Worm (Caenorhabditis elegans): Measurements from ENCODE around the gene C45B11.8.

ce11 chrV:11007651-11008050 lies 32.9 kb upstream of the C45B11.8 start:
- TF ChIP-seq T22C8.4 (GFP tag; IDR thresholded peaks at IDR 0.05) (no peak), ztf-23 (GFP tag; IDR thresholded peaks at IDR 0.05) (no peak), ztf-29 (GFP tag; IDR thresholded peaks at IDR 0.05) (no peak), flt-1 (GFP tag; IDR thresholded peaks at IDR 0.05) (no peak), ref-1 (GFP tag; conservative IDR thresholded peaks at IDR 0.05) (no peak)
